Worm (Caenorhabditis elegans) whole organism, L2 larva: ENCODE measurements around the gene F56A8.5.

Source experiments
- C34F6.9 ChIP-seq: fragments of 150-350 bp; optimal IDR thresholded peaks from 2 replicates; lab custom pipeline; 2014; ENCODE audit warnings: missing biosample characterization, missing genetic modification characterization
- F13H6.1 ChIP-seq: sonication (generic microtip); optimal IDR thresholded peaks from 2 replicates; lab custom pipeline; 2016; ENCODE audit warnings: missing genetic modification characterization, missing compliant biosample characterization
- R02D3.7 ChIP-seq: fragments of 150-350 bp; optimal IDR thresholded peaks from 2 replicates; lab custom pipeline; 2014; ENCODE audit warnings: missing biosample characterization, missing genetic modification characterization
- Y55F3AM.14 ChIP-seq: fragments of 200-800 bp; sonication (Bioruptor generic); optimal IDR thresholded peaks from 2 replicates; lab custom pipeline; 2018; ENCODE audit warnings: mild to moderate bottlenecking, missing genetic modification characterization, missing compliant biosample characterization
- ZK546.5 ChIP-seq: sonication (generic microtip); optimal IDR thresholded peaks from 2 replicates; lab custom pipeline; 2017; ENCODE audit warnings: missing biosample characterization, missing genetic modification characterization
- alr-1 ChIP-seq: fragments of 150-350 bp; optimal IDR thresholded peaks from 2 replicates; lab custom pipeline; 2014; ENCODE audit warnings: missing biosample characterization, missing genetic modification characterization
- aly-2 ChIP-seq: fragments of 150-350 bp; optimal IDR thresholded peaks from 2 replicates; lab custom pipeline; 2014; ENCODE audit warnings: missing biosample characterization, missing genetic modification characterization
- ama-1 ChIP-seq: fragments of 150-350 bp; optimal IDR thresholded peaks from 2 replicates; lab custom pipeline; 2018; ENCODE audit warnings: inconsistent platforms
- blmp-1 ChIP-seq: sonication (generic microtip); optimal IDR thresholded peaks from 2 replicates; lab custom pipeline; 2017; ENCODE audit warnings: missing genetic modification characterization, mild to moderate bottlenecking, missing compliant biosample characterization, antibody characterized with exemption, moderate library complexity; ENCODE audit not compliant: insufficient read depth
- ceh-16 ChIP-seq: fragments of 150-350 bp; optimal IDR thresholded peaks from 2 replicates; lab custom pipeline; 2014; ENCODE audit warnings: missing biosample characterization, missing genetic modification characterization
- ceh-82 ChIP-seq: fragments of 150-350 bp; optimal IDR thresholded peaks from 2 replicates; lab custom pipeline; 2014; ENCODE audit warnings: missing biosample characterization, missing genetic modification characterization
- crh-2 ChIP-seq: sonication (generic microtip); optimal IDR thresholded peaks from 2 replicates; lab custom pipeline; 2017; ENCODE audit warnings: missing biosample characterization, missing genetic modification characterization
- dmd-4 ChIP-seq: sonication (generic microtip); optimal IDR thresholded peaks from 2 replicates; lab custom pipeline; 2017; ENCODE audit warnings: missing biosample characterization, missing genetic modification characterization
- egl-27 ChIP-seq: sonication (generic microtip); optimal IDR thresholded peaks from 3 replicates; lab custom pipeline; 2017; ENCODE audit warnings: missing biosample characterization, missing genetic modification reagents, missing genetic modification characterization
- elt-3 ChIP-seq: sonication (generic microtip); optimal IDR thresholded peaks from 2 replicates; lab custom pipeline; 2017; ENCODE audit warnings: missing biosample characterization, missing genetic modification characterization
- fos-1 ChIP-seq: fragments of 150-350 bp; optimal IDR thresholded peaks from 2 replicates; lab custom pipeline; 2014; ENCODE audit warnings: missing biosample characterization, missing genetic modification characterization
- lin-11 ChIP-seq: fragments of 150-350 bp; sonication (generic microtip); optimal IDR thresholded peaks from 2 replicates; lab custom pipeline; 2014; ENCODE audit warnings: missing biosample characterization, missing genetic modification characterization, inconsistent platforms, mixed read lengths
- lin-13 ChIP-seq: fragments of 150-350 bp; optimal IDR thresholded peaks from 2 replicates; lab custom pipeline; 2014; ENCODE audit warnings: missing biosample characterization, missing genetic modification reagents, missing genetic modification characterization
- lin-39 ChIP-seq: fragments of 150-350 bp; optimal IDR thresholded peaks from 2 replicates; lab custom pipeline; 2014; ENCODE audit warnings: missing biosample characterization, missing genetic modification reagents, missing genetic modification characterization
- lsy-2 ChIP-seq, 2 experiments: fragments of 150-350 bp in 1 of 2; sonication (generic microtip) in 1 of 2; optimal IDR thresholded peaks; 2 replicates each; lab custom pipeline; 2014 to 2017; ENCODE audit warnings: missing biosample characterization in 2 of 2, missing genetic modification characterization in 2 of 2
- mab-5 ChIP-seq: fragments of 150-350 bp; optimal IDR thresholded peaks from 2 replicates; lab custom pipeline; 2014; ENCODE audit warnings: missing biosample characterization, missing genetic modification characterization
- mbf-1 ChIP-seq: sonication (generic microtip); optimal IDR thresholded peaks from 2 replicates; lab custom pipeline; 2017; ENCODE audit warnings: missing biosample characterization, missing genetic modification characterization
- mdl-1 ChIP-seq, 2 experiments: fragments of 150-350 bp in 1 of 2; sonication (generic microtip) in 1 of 2; optimal IDR thresholded peaks; 2 replicates each; lab custom pipeline; 2017; ENCODE audit warnings: missing biosample characterization in 2 of 2, missing genetic modification characterization in 2 of 2
- nhr-10 ChIP-seq: sonication (generic microtip); optimal IDR thresholded peaks from 2 replicates; lab custom pipeline; 2017; ENCODE audit warnings: missing biosample characterization, missing genetic modification characterization
- nhr-11 ChIP-seq: fragments of 150-350 bp; optimal IDR thresholded peaks from 2 replicates; lab custom pipeline; 2014; ENCODE audit warnings: missing biosample characterization, missing genetic modification characterization
- nhr-12 ChIP-seq: fragments of 150-350 bp; optimal IDR thresholded peaks from 2 replicates; lab custom pipeline; 2014; ENCODE audit warnings: missing biosample characterization, missing genetic modification characterization
- nhr-129 ChIP-seq: fragments of 150-350 bp; optimal IDR thresholded peaks from 2 replicates; lab custom pipeline; 2014; ENCODE audit warnings: missing biosample characterization, missing genetic modification characterization
- nhr-21 ChIP-seq: fragments of 150-350 bp; optimal IDR thresholded peaks from 2 replicates; lab custom pipeline; 2014; ENCODE audit warnings: missing biosample characterization, missing genetic modification characterization
- nhr-237 ChIP-seq: fragments of 150-350 bp; optimal IDR thresholded peaks from 2 replicates; lab custom pipeline; 2014; ENCODE audit warnings: missing biosample characterization, missing genetic modification characterization
- nhr-25 ChIP-seq: fragments of 150-350 bp; sonication (generic microtip); optimal IDR thresholded peaks from 3 replicates; lab custom pipeline; 2014; ENCODE audit warnings: missing biosample characterization, missing genetic modification characterization
- nhr-6 ChIP-seq: fragments of 150-350 bp; optimal IDR thresholded peaks from 2 replicates; lab custom pipeline; 2014; ENCODE audit warnings: missing biosample characterization, missing genetic modification characterization
- nhr-77 ChIP-seq: fragments of 150-350 bp; optimal IDR thresholded peaks from 2 replicates; lab custom pipeline; 2014; ENCODE audit warnings: missing biosample characterization, missing genetic modification characterization
- peb-1 ChIP-seq: fragments of 150-350 bp; optimal IDR thresholded peaks from 2 replicates; lab custom pipeline; 2014; ENCODE audit warnings: missing biosample characterization, missing genetic modification characterization
- sem-4 ChIP-seq: fragments of 150-350 bp; optimal IDR thresholded peaks from 2 replicates; lab custom pipeline; 2014; ENCODE audit warnings: missing biosample characterization, missing genetic modification reagents, missing genetic modification characterization
- skn-1 ChIP-seq: sonication (generic microtip); optimal IDR thresholded peaks from 2 replicates; lab custom pipeline; 2017; ENCODE audit warnings: missing biosample characterization, missing genetic modification characterization
- sma-9 ChIP-seq, 2 experiments: fragments of 150-350 bp in 1 of 2; sonication (generic microtip) in 1 of 2; optimal IDR thresholded peaks; 2 replicates each; lab custom pipeline; 2014 to 2016; ENCODE audit warnings: missing genetic modification characterization in 2 of 2, mild to moderate bottlenecking in 1 of 2, missing biosample characterization in 1 of 2, missing compliant biosample characterization in 1 of 2, missing genetic modification reagents in 1 of 2, moderate library complexity in 1 of 2
- snpc-4 ChIP-seq: fragments of 150-350 bp; optimal IDR thresholded peaks from 2 replicates; lab custom pipeline; 2014; ENCODE audit warnings: missing biosample characterization, missing genetic modification characterization
- unc-39 ChIP-seq: fragments of 150-350 bp; optimal IDR thresholded peaks from 2 replicates; lab custom pipeline; 2014; ENCODE audit warnings: missing biosample characterization, missing genetic modification characterization
- unc-55 ChIP-seq: fragments of 150-350 bp; sonication (generic microtip); optimal IDR thresholded peaks from 3 replicates; lab custom pipeline; 2014; ENCODE audit warnings: missing biosample characterization, missing genetic modification reagents, missing genetic modification characterization
- unc-62 ChIP-seq: fragments of 150-350 bp; optimal IDR thresholded peaks from 2 replicates; lab custom pipeline; 2014; ENCODE audit warnings: missing biosample characterization, missing genetic modification reagents, missing genetic modification characterization
- zag-1 ChIP-seq: fragments of 150-350 bp; optimal IDR thresholded peaks from 2 replicates; lab custom pipeline; 2014; ENCODE audit warnings: missing biosample characterization, missing genetic modification characterization
- ztf-1 ChIP-seq: fragments of 200-800 bp; sonication (Bioruptor generic); conservative IDR thresholded peaks from 2 replicates; pipeline ENCODE4 v1.3.6; 2022; ENCODE audit warnings: missing genetic modification characterization, missing compliant biosample characterization
- ztf-11 ChIP-seq: sonication (generic microtip); optimal IDR thresholded peaks from 2 replicates; lab custom pipeline; 2017; ENCODE audit warnings: missing biosample characterization, missing genetic modification characterization
- ztf-4 ChIP-seq: fragments of 150-350 bp; optimal IDR thresholded peaks from 2 replicates; lab custom pipeline; 2014; ENCODE audit warnings: missing biosample characterization, missing genetic modification characterization

The F56A8.5 gene

ce11 chrIII:13270896-13271295, 5.2 kb downstream of the F56A8.5 start:
- TF ChIP-seq unc-62 (GFP tag; lab: Kevin White, UChicago): no peak
- peak; percentile 57 for TF ChIP-seq zag-1
- peak in 1 of 2 experiments; percentile 2 for TF ChIP-seq mdl-1 (tag; optimal IDR thresholded peaks at IDR 0.05; lab: Kevin White, UChicago)
- no peak for TF ChIP-seq crh-2 (tag; lab: Kevin White, UChicago)
- TF ChIP-seq F13H6.1 (tag; lab: Kevin White, UChicago): no peak
- peak; percentile 84 for TF ChIP-seq unc-55
- TF ChIP-seq dmd-4 (tag; lab: Kevin White, UChicago): no peak
- no peak for TF ChIP-seq lin-11 (tag; lab: Kevin White, UChicago)
- TF ChIP-seq ztf-11 (tag; lab: Kevin White, UChicago): no peak
- peak; percentile 79 for TF ChIP-seq C34F6.9
- no peak for TF ChIP-seq snpc-4 (tag; lab: Kevin White, UChicago)
- TF ChIP-seq Y55F3AM.14: peak; percentile 25
- no peak for TF ChIP-seq skn-1 (tag; lab: Kevin White, UChicago)
- TF ChIP-seq nhr-129 (tag; lab: Kevin White, UChicago): peak; percentile 8
- TF ChIP-seq mab-5: no peak
- no peak for TF ChIP-seq nhr-6
- no peak for TF ChIP-seq alr-1
- TF ChIP-seq lsy-2 (tag; optimal IDR thresholded peaks at IDR 0.05; lab: Kevin White, UChicago): peak in 1 of 2 experiments; percentile 54
- peak; percentile 3 for TF ChIP-seq sem-4
- no peak for TF ChIP-seq lin-13
- TF ChIP-seq nhr-237 (tag; lab: Kevin White, UChicago): no peak

ce11 chrIII:13272227-13272626, 6.6 kb downstream of the F56A8.5 start:
- no peak for TF ChIP-seq sem-4
- TF ChIP-seq fos-1: no peak
- no peak for TF ChIP-seq nhr-6
- TF ChIP-seq blmp-1 (tag; lab: Kevin White, UChicago): no peak
- no peak for TF ChIP-seq elt-3 (tag; lab: Kevin White, UChicago)
- no peak for TF ChIP-seq nhr-12 (tag; lab: Kevin White, UChicago)
- no peak for TF ChIP-seq nhr-25 (tag; lab: Kevin White, UChicago)

ce11 chrIII:13272788-13273187, 7.1 kb downstream of the F56A8.5 start:
- TF ChIP-seq skn-1 (tag; lab: Kevin White, UChicago) (no peak), lin-11 (tag; lab: Kevin White, UChicago) (no peak), lsy-2 (tag; optimal IDR thresholded peaks at IDR 0.05; lab: Kevin White, UChicago) (no peak), crh-2 (tag; lab: Kevin White, UChicago) (no peak), Y55F3AM.14 (no peak), ceh-16 (tag; lab: Kevin White, UChicago) (no peak), mdl-1 (tag; optimal IDR thresholded peaks at IDR 0.05; lab: Kevin White, UChicago) (no peak), F13H6.1 (tag; lab: Kevin White, UChicago) (no peak), mab-5 (peak; percentile 19), nhr-25 (tag; lab: Kevin White, UChicago) (no peak), ceh-82 (tag; lab: Kevin White, UChicago) (no peak), sma-9 (GFP tag; optimal IDR thresholded peaks at IDR 0.05; lab: Kevin White, UChicago) (peak; percentile 12), sma-9 (tag; optimal IDR thresholded peaks at IDR 0.05; lab: Kevin White, UChicago) (no peak), snpc-4 (tag; lab: Kevin White, UChicago) (no peak), unc-55 (peak; percentile 69), alr-1 (no peak), elt-3 (tag; lab: Kevin White, UChicago) (no peak), ztf-11 (tag; lab: Kevin White, UChicago) (no peak), peb-1 (no peak), ZK546.5 (tag; lab: Kevin White, UChicago) (no peak), nhr-11 (no peak), egl-27 (no peak), ztf-4 (tag; lab: Kevin White, UChicago) (no peak), ama-1 (lab: Kevin White, UChicago) (no peak)

- TF ChIP-seq alr-1: no peak
- TF ChIP-seq aly-2: no peak
- TF ChIP-seq ztf-1 (GFP tag; lab: Robert Waterston, UW): 0 out of 2 replicates have a peak, but pooled peaks have one; percentile 74
- TF ChIP-seq unc-62 (GFP tag; lab: Kevin White, UChicago): no peak
- peak; percentile 53 for TF ChIP-seq nhr-6
- no peak for TF ChIP-seq blmp-1 (tag; lab: Kevin White, UChicago)
- no peak for TF ChIP-seq nhr-77 (tag; lab: Kevin White, UChicago)
- TF ChIP-seq egl-27: peak; percentile 47
- TF ChIP-seq zag-1: peak; percentile 86
- TF ChIP-seq lin-39 (tag; lab: Kevin White, UChicago): no peak
- TF ChIP-seq mab-5: peak; percentile 58
- TF ChIP-seq nhr-10: no peak
- TF ChIP-seq unc-55: peak; percentile 88
- no peak for TF ChIP-seq unc-39 (tag; lab: Kevin White, UChicago)
- TF ChIP-seq R02D3.7: no peak
- peak; percentile 85 for TF ChIP-seq sma-9 (GFP tag; optimal IDR thresholded peaks at IDR 0.05; lab: Kevin White, UChicago)
- TF ChIP-seq sma-9 (tag; optimal IDR thresholded peaks at IDR 0.05; lab: Kevin White, UChicago): no peak
- peak; percentile 89 for TF ChIP-seq C34F6.9
- peak; percentile 83 for TF ChIP-seq crh-2 (tag; lab: Kevin White, UChicago)
- no peak for TF ChIP-seq mbf-1 (tag; lab: Kevin White, UChicago)
- peak; percentile 4 to 76 for TF ChIP-seq lsy-2 (tag; optimal IDR thresholded peaks at IDR 0.05; lab: Kevin White, UChicago)
- no peak for TF ChIP-seq ceh-82 (tag; lab: Kevin White, UChicago)
- peak; percentile 42 for TF ChIP-seq lin-13
- peak; percentile 84 for TF ChIP-seq nhr-129 (tag; lab: Kevin White, UChicago)
- peak; percentile 17 for TF ChIP-seq ztf-4 (tag; lab: Kevin White, UChicago)
- peak; percentile 2 for TF ChIP-seq lin-11 (tag; lab: Kevin White, UChicago)
- TF ChIP-seq nhr-25 (tag; lab: Kevin White, UChicago): no peak
- TF ChIP-seq peb-1: no peak
- TF ChIP-seq nhr-21 (tag; lab: Kevin White, UChicago): peak; percentile 9
- peak; percentile 35 for TF ChIP-seq snpc-4 (tag; lab: Kevin White, UChicago)
These were observed 10.1 kb downstream of the F56A8.5 start for ce11 chrIII:13275784-13276183.
